Fruit fly (Drosophila melanogaster): ENCODE measurements around the gene CG4949.
A peak's percentile ranks its signal among the peaks of the same experiment; 100 is the strongest.

- no peak for TF ChIP-seq CG12768 (GFP tag; optimal IDR thresholded peaks at IDR 0.05)
- TF ChIP-seq toe (GFP tag; optimal IDR thresholded peaks at IDR 0.05), result no peak
- no peak for TF ChIP-seq CG7045 (GFP tag; optimal IDR thresholded peaks at IDR 0.05)
- TF ChIP-seq ovo (GFP tag; optimal IDR thresholded peaks at IDR 0.05), result no peak
- no peak for TF ChIP-seq CG7101 (tag; optimal IDR thresholded peaks at IDR 0.05)
- no peak for TF ChIP-seq bab1 (GFP tag; optimal IDR thresholded peaks at IDR 0.05)
- TF ChIP-seq cic (GFP tag; optimal IDR thresholded peaks at IDR 0.05), result no peak
- TF ChIP-seq Clk (GFP tag; optimal IDR thresholded peaks at IDR 0.05), result no peak
- no peak for TF ChIP-seq CG33017 (tag; optimal IDR thresholded peaks at IDR 0.05)
- TF ChIP-seq kay (GFP tag; ENCODE audit: borderline replicate concordance), result peak; percentile 7
- no peak for TF ChIP-seq Hr96 (GFP tag; optimal IDR thresholded peaks at IDR 0.05)
These were observed 33.6 kb downstream of the CG4949 start for dm6 chrX:17111958-17112953.

Measured in whole organism, adult.